Worm (Caenorhabditis elegans): ENCODE data around the gene Y46G5A.39.

Gene Y46G5A.39

ce11 chrII:12776379-12776778 lies 22.8 kb upstream of the Y46G5A.39 start, which contains the start of gene Y46G5A.34:
Gene Y46G5A.34 (plus strand): TSS chrII:12776679.
- TF ChIP-seq mab-9 (GFP tag; IDR thresholded peaks at IDR 0.05), result no peak
- no peak for TF ChIP-seq swsn-7 (tag; optimal IDR thresholded peaks at IDR 0.05)
- no peak for TF ChIP-seq blmp-1 (tag; optimal IDR thresholded peaks at IDR 0.05)
- no peak for TF ChIP-seq jun-1 (tag; optimal IDR thresholded peaks at IDR 0.05)
- no peak for TF ChIP-seq vab-15 (tag; optimal IDR thresholded peaks at IDR 0.05)

- no peak for TF ChIP-seq ceh-82 (tag; optimal IDR thresholded peaks at IDR 0.05)
- no peak for TF ChIP-seq elt-2 (tag; optimal IDR thresholded peaks at IDR 0.05)
- TF ChIP-seq ztf-4 (tag; optimal IDR thresholded peaks at IDR 0.05), result no peak
- no peak for TF ChIP-seq zip-4 (GFP tag; optimal IDR thresholded peaks at IDR 0.05)
- TF ChIP-seq mab-9 (GFP tag; IDR thresholded peaks at IDR 0.05), result no peak
- no peak for TF ChIP-seq nhr-76 (tag; optimal IDR thresholded peaks at IDR 0.05)
- no peak for TF ChIP-seq mdl-1 (tag; optimal IDR thresholded peaks at IDR 0.05)
- no peak for TF ChIP-seq nhr-28 (tag; optimal IDR thresholded peaks at IDR 0.05)
- no peak for TF ChIP-seq lin-13 (GFP tag; optimal IDR thresholded peaks at IDR 0.05)
- no peak for TF ChIP-seq rnt-1 (tag; optimal IDR thresholded peaks at IDR 0.05)
- no peak for TF ChIP-seq pqm-1 (tag; optimal IDR thresholded peaks at IDR 0.05)
- no peak for TF ChIP-seq lin-39 (tag; optimal IDR thresholded peaks at IDR 0.05)
Observed at ce11 chrII:12774402-12774801, 20.8 kb upstream of the Y46G5A.39 start, which contains the start of gene Y46G5A.14. Gene Y46G5A.14 (plus strand): TSS chrII:12774702.

- peak; percentile 16 for TF ChIP-seq ceh-8 (GFP tag; optimal IDR thresholded peaks at IDR 0.05)
- no peak for TF ChIP-seq hlh-17 (GFP tag; optimal IDR thresholded peaks at IDR 0.05; ENCODE audit: borderline replicate concordance)
Observed at ce11 chrII:12769947-12770346, 16.3 kb upstream of the Y46G5A.39 start.

DNA sequence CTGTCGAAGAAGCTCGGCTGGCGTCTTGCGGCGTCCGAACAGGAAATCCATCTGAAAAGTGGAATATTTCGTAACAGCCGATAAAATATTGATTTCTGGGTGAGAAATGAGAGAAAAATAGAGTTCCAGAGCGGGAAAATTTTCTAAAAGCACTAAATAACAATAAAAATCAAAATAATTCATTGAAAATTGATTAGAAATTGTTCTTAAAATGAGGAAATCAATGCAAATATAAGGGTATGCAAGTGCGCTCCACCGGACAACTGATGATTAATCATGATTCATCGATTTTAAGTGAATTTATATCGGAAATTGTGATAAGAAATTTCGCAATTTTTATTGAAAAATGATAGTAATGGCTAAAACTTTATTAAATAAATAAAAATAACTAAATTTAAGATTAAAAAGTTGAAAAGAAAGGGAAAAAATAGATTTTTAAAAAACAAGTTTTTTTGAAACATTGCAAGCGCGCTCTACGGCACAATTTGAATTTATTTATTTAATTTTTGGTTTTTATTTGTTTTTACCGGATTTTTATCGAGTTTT lies 14.6 kb upstream of the Y46G5A.39 start, which contains the start of the genes vps-2 and tiar-2:
Gene vps-2 (minus strand): TSS at position 51 of the 546 bp plus-strand sequence.
Gene tiar-2 (plus strand): TSS at position 520 of the 546 bp plus-strand sequence.
- no peak for TF ChIP-seq ceh-63 (GFP tag; optimal IDR thresholded peaks at IDR 0.05)
- peak; percentile 62 for TF ChIP-seq C16A3.4 (tag; optimal IDR thresholded peaks at IDR 0.05)
- TF ChIP-seq nhr-85 (tag), result peak; percentile 81
- peak; percentile 31 for TF ChIP-seq ceh-90 (tag; optimal IDR thresholded peaks at IDR 0.05)
- peak; percentile 85 for TF ChIP-seq nhr-71 (tag; optimal IDR thresholded peaks at IDR 0.05)
- peak; percentile 53 for TF ChIP-seq lin-39 (tag; optimal IDR thresholded peaks at IDR 0.05)
- TF ChIP-seq skn-1 (tag; optimal IDR thresholded peaks at IDR 0.05), result peak; percentile 74
- no peak for TF ChIP-seq lin-13 (GFP tag; optimal IDR thresholded peaks at IDR 0.05)
- peak; percentile 75 for TF ChIP-seq nhr-19 (GFP tag; conservative IDR thresholded peaks at IDR 0.05)
- TF ChIP-seq mep-1 (tag; optimal IDR thresholded peaks at IDR 0.05), result peak; percentile 85
- peak; percentile 78 to 81 for TF ChIP-seq lsy-2 (tag; optimal IDR thresholded peaks at IDR 0.05)
- TF ChIP-seq grh-1 (GFP tag; IDR thresholded peaks at IDR 0.05), result no peak
- TF ChIP-seq egl-13 (tag; optimal IDR thresholded peaks at IDR 0.05), result peak; percentile 73
- TF ChIP-seq ztf-4 (tag; optimal IDR thresholded peaks at IDR 0.05), result no peak
- TF ChIP-seq pag-3 (tag; optimal IDR thresholded peaks at IDR 0.05; ENCODE audit: borderline replicate concordance, insufficient read depth), result no peak
- peak; percentile 82 for TF ChIP-seq nhr-47 (tag; optimal IDR thresholded peaks at IDR 0.05)
- TF ChIP-seq jun-1 (tag; optimal IDR thresholded peaks at IDR 0.05), result peak; percentile 48
- TF ChIP-seq pqm-1 (tag; optimal IDR thresholded peaks at IDR 0.05), result no peak
- no peak for TF ChIP-seq nhr-84 (tag; optimal IDR thresholded peaks at IDR 0.05)
- no peak for TF ChIP-seq nhr-77 (tag; optimal IDR thresholded peaks at IDR 0.05)
- TF ChIP-seq sox-4 (tag; optimal IDR thresholded peaks at IDR 0.05), result peak; percentile 18
- TF ChIP-seq zag-1 (tag; optimal IDR thresholded peaks at IDR 0.05), result no peak
- TF ChIP-seq nhr-76 (tag; optimal IDR thresholded peaks at IDR 0.05), result no peak
- TF ChIP-seq nhr-28 (tag; optimal IDR thresholded peaks at IDR 0.05), result no peak
- peak; percentile 24 for TF ChIP-seq C04F5.9 (tag; optimal IDR thresholded peaks at IDR 0.05)
- TF ChIP-seq pax-3 (tag; optimal IDR thresholded peaks at IDR 0.05), result peak; percentile 59
- peak; percentile 73 for TF ChIP-seq elt-2 (tag; optimal IDR thresholded peaks at IDR 0.05)
- no peak for TF ChIP-seq hpl-2 (GFP tag; optimal IDR thresholded peaks at IDR 0.05)
- TF ChIP-seq tbx-2 (tag; optimal IDR thresholded peaks at IDR 0.05), result peak; percentile 58
- TF ChIP-seq unc-86 (tag; optimal IDR thresholded peaks at IDR 0.05), result peak; percentile 32
- peak; percentile 78 for TF ChIP-seq xbp-1 (tag; optimal IDR thresholded peaks at IDR 0.05)
- TF ChIP-seq lir-3 (tag; optimal IDR thresholded peaks at IDR 0.05; ENCODE audit: poor library complexity), result no peak
- no peak for TF ChIP-seq hlh-4 (tag; optimal IDR thresholded peaks at IDR 0.05)
- no peak for TF ChIP-seq efl-3 (GFP tag; optimal IDR thresholded peaks at IDR 0.05)
- TF ChIP-seq mdl-1 (tag; optimal IDR thresholded peaks at IDR 0.05), result no peak
- peak; percentile 61 for TF ChIP-seq snpc-4 (tag; optimal IDR thresholded peaks at IDR 0.05)
- no peak for TF ChIP-seq rnt-1 (tag; optimal IDR thresholded peaks at IDR 0.05)

Measured in whole organism, L1 larva.